Worm (Caenorhabditis elegans): ENCODE data around the gene F26H11.8.

- TF ChIP-seq aly-2 (tag; optimal IDR thresholded peaks at IDR 0.05), result no peak
- peak; percentile 88 to 92 (median 92) for TF ChIP-seq dpl-1 (GFP tag; optimal IDR thresholded peaks at IDR 0.05)
- TF ChIP-seq fos-1 (tag; optimal IDR thresholded peaks at IDR 0.05), result peak; percentile 7
- no peak for TF ChIP-seq nhr-237 (tag; optimal IDR thresholded peaks at IDR 0.05)
- peak; percentile 84 for TF ChIP-seq skn-1 (tag; optimal IDR thresholded peaks at IDR 0.05)
- peak; percentile 56 for TF ChIP-seq snpc-4 (tag; optimal IDR thresholded peaks at IDR 0.05)
- TF ChIP-seq ceh-63 (GFP tag; optimal IDR thresholded peaks at IDR 0.05), result no peak
- TF ChIP-seq ceh-88 (GFP tag; IDR thresholded peaks at IDR 0.05), result no peak
Observed at ce11 chrII:14357936-14358416, 30.3 kb upstream of the F26H11.8 start, which contains the start of the genes agl-1 and pfs-2.

All from whole organism, L1 larva.